Worm (Caenorhabditis elegans) whole organism, L4 larva: ENCODE data around the gene che-6.
"Not testable (repeated sequence)": the region's sequence is repeated elsewhere in the genome, so short reads cannot be mapped to it uniquely, and the experiment has no call there.

Source experiments
- ceh-82 ChIP-seq: sonication (generic microtip); optimal IDR thresholded peaks from 2 replicates; lab custom pipeline; 2017; ENCODE audit warnings: missing biosample characterization, missing genetic modification characterization
- dpl-1 ChIP-seq: fragments of 150-350 bp; optimal IDR thresholded peaks from 2 replicates; lab custom pipeline; 2014; ENCODE audit warnings: missing biosample characterization, missing genetic modification reagents, missing genetic modification characterization
- fos-1 ChIP-seq: fragments of 150-350 bp; optimal IDR thresholded peaks from 2 replicates; lab custom pipeline; 2014; ENCODE audit warnings: missing biosample characterization, missing genetic modification characterization
- nhr-237 ChIP-seq: sonication (generic microtip); optimal IDR thresholded peaks from 2 replicates; lab custom pipeline; 2017; ENCODE audit warnings: missing biosample characterization, missing genetic modification characterization
- nhr-76 ChIP-seq: fragments of 150-350 bp; optimal IDR thresholded peaks from 2 replicates; lab custom pipeline; 2014; ENCODE audit warnings: missing biosample characterization, missing genetic modification characterization
- spr-3 ChIP-seq: fragments of 200-800 bp; sonication (Bioruptor generic); optimal IDR thresholded peaks from 2 replicates; lab custom pipeline; 2018; ENCODE audit warnings: mild to moderate bottlenecking, missing genetic modification characterization, missing compliant biosample characterization

DNA sequence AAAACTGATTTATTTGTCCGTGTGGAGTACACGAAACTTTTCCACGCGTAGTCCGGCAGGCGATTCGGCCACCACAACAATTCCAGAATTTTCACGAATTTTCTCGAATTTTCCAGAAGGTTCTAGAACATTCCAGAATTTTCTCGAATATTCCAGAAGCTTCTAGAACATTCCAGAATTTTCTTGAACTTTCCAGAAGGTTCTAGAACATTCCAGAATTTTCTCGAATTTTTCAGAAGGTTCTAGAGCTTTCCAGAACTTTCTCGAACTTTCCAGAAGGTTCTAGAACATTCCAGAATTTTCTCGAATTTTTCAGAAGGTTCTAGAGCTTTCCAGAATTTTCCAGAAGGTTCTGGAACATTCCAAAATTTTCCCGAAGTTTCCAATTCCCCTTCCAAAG, 24.7 kb upstream of the che-6 start:
- not testable (repeated sequence) for TF ChIP-seq fos-1; ceh-82 (tag; lab: Kevin White, UChicago); nhr-76 (tag; lab: Kevin White, UChicago); spr-3; nhr-237 (tag; lab: Kevin White, UChicago); dpl-1 (GFP tag; lab: Kevin White, UChicago)
